Fruit fly (Drosophila melanogaster): ENCODE measurements around the gene Prosalpha4.

The Prosalpha4 gene

DNA sequence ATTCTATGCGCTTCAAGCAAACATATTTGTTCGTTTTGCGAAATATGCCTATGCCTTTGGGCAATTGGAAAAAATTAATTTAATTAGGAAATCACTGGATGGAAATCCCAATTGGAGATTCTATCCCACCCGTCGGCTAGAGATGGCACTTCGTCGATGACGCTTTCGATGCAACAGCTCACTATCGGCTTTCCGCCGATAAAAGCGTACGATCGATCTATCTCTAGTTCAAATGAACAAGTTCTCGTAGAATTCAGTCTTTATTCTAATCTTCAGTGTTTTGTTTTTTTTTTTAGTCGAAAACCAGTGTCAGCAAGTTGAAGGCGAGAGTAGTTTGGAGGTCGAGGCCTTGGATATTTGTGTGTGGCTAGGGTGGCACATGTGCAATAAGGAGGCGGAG, 47.0 kb downstream of the Prosalpha4 start, which contains the start of the genes CG9917 and CG32579 (continued):
- TF ChIP-seq CG12769 (tag; optimal IDR thresholded peaks at IDR 0.05) (peak; percentile 45), Drgx (GFP tag; IDR thresholded peaks at IDR 0.05) (no peak), MTF-1 (GFP tag; optimal IDR thresholded peaks at IDR 0.05; ENCODE audit: borderline replicate concordance) (no peak), ase (GFP tag; IDR thresholded peaks at IDR 0.05) (no peak), cato (GFP tag; optimal IDR thresholded peaks at IDR 0.05; ENCODE audit: borderline replicate concordance) (no peak), org-1 (GFP tag; optimal IDR thresholded peaks at IDR 0.05) (no peak), Camta (GFP tag; optimal IDR thresholded peaks at IDR 0.05) (no peak), danr (GFP tag; IDR thresholded peaks at IDR 0.05) (no peak), corto (GFP tag; optimal IDR thresholded peaks at IDR 0.05) (no peak), tin (GFP tag; optimal IDR thresholded peaks at IDR 0.05) (no peak), CG18476 (GFP tag; optimal IDR thresholded peaks at IDR 0.05) (no peak), Dip3 (GFP tag; optimal IDR thresholded peaks at IDR 0.05) (no peak), CG10147 (GFP tag; optimal IDR thresholded peaks at IDR 0.05) (no peak), nom (GFP tag; optimal IDR thresholded peaks at IDR 0.05) (peak; percentile 34), CG10209 (GFP tag; optimal IDR thresholded peaks at IDR 0.05) (no peak), az2 (GFP tag; optimal IDR thresholded peaks at IDR 0.05) (no peak), en (GFP tag; optimal IDR thresholded peaks at IDR 0.05) (no peak), bbx (GFP tag; IDR thresholded peaks at IDR 0.05; ENCODE audit: partially characterized antibody) (peak; percentile 90), her (GFP tag; optimal IDR thresholded peaks at IDR 0.05) (no peak), CG7556 (GFP tag; optimal IDR thresholded peaks at IDR 0.05) (no peak), bab2 (GFP tag; optimal IDR thresholded peaks at IDR 0.05) (no peak), B-H2 (GFP tag; optimal IDR thresholded peaks at IDR 0.05) (peak; percentile 7), Sox100B (GFP tag; optimal IDR thresholded peaks at IDR 0.05) (no peak), gsb-n (tag; optimal IDR thresholded peaks at IDR 0.05) (no peak), Kr (GFP tag; optimal IDR thresholded peaks at IDR 0.05) (no peak), zfh1 (GFP tag; IDR thresholded peaks at IDR 0.05) (no peak), Sry-β (GFP tag; optimal IDR thresholded peaks at IDR 0.05) (no peak), sr (GFP tag; IDR thresholded peaks at IDR 0.05) (no peak), maf-S (GFP tag; optimal IDR thresholded peaks at IDR 0.05) (no peak), hbn (GFP tag; IDR thresholded peaks at IDR 0.05; ENCODE audit: partially characterized antibody) (peak; percentile 76), Dref (GFP tag; IDR thresholded peaks at IDR 0.05) (peak; percentile 92), eyg (GFP tag; optimal IDR thresholded peaks at IDR 0.05) (no peak), Deaf1 (tag; optimal IDR thresholded peaks at IDR 0.05) (no peak), run (tag; optimal IDR thresholded peaks at IDR 0.05) (no peak), sens-2 (GFP tag; IDR thresholded peaks at IDR 0.05) (no peak), CG17802 (tag; optimal IDR thresholded peaks at IDR 0.05) (no peak), CG3065 (GFP tag; optimal IDR thresholded peaks at IDR 0.05) (no peak), ato (GFP tag; IDR thresholded peaks at IDR 0.05; ENCODE audit: partially characterized antibody) (peak; percentile 81), sim (GFP tag; IDR thresholded peaks at IDR 0.05) (no peak), oc (tag; optimal IDR thresholded peaks at IDR 0.05) (no peak), Hsf (GFP tag; optimal IDR thresholded peaks at IDR 0.05) (no peak), luna (GFP tag; optimal IDR thresholded peaks at IDR 0.05) (no peak), pho (GFP tag; optimal IDR thresholded peaks at IDR 0.05) (no peak), nerfin-2 (GFP tag; IDR thresholded peaks at IDR 0.05; ENCODE audit: partially characterized antibody) (peak; percentile 78), HLH54F (GFP tag; optimal IDR thresholded peaks at IDR 0.05) (no peak), peb (GFP tag; IDR thresholded peaks at IDR 0.05) (no peak), CG2875 (GFP tag; optimal IDR thresholded peaks at IDR 0.05) (no peak), Elba2 (GFP tag; optimal IDR thresholded peaks at IDR 0.05) (peak; percentile 97), gcm (GFP tag; optimal IDR thresholded peaks at IDR 0.05) (no peak), Gsc (GFP tag; IDR thresholded peaks at IDR 0.05) (no peak), ro (GFP tag; IDR thresholded peaks at IDR 0.05) (no peak), da (GFP tag; optimal IDR thresholded peaks at IDR 0.05) (no peak)
